Fruit fly (Drosophila melanogaster): ENCODE results near the gene CG15578.

CG15578 gene

DNA sequence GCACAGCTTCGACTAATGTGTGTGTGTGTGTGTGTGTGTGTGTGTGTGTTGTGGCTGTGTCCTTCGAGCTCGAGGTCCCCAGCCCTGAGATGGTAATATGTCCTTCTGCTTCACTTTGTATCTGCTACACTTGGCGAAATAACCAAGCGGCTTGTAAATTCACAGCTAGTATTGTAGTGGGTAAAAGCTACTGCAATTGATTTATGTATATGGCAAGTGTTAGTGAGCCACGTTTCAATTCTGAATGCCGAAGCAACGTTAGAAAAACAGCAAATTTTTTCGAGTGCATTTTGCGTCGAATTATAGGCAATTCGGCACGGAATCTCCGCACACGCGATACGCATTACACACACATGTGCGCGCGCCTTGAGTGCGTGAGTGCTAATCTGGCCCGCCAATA, 15.1 kb downstream of the CG15578 start (continued):
- peak; percentile 72 for TF ChIP-seq Hmr (GFP tag; optimal IDR thresholded peaks at IDR 0.05)
- peak; percentile 34 for TF ChIP-seq CG9817 (tag; optimal IDR thresholded peaks at IDR 0.05)
- TF ChIP-seq CG6854 (GFP tag; optimal IDR thresholded peaks at IDR 0.05) = peak; percentile 35
- TF ChIP-seq CG15269 (tag; optimal IDR thresholded peaks at IDR 0.05) = peak; percentile 53
- peak; percentile 12 for TF ChIP-seq CG5245 (GFP tag; optimal IDR thresholded peaks at IDR 0.05)
- TF ChIP-seq zen (tag; optimal IDR thresholded peaks at IDR 0.05) = peak; percentile 44
- TF ChIP-seq CG10979 (tag; optimal IDR thresholded peaks at IDR 0.05) = peak; percentile 46
- TF ChIP-seq Sox100B (GFP tag; optimal IDR thresholded peaks at IDR 0.05) = peak; percentile 18
- no peak for TF ChIP-seq CG6791 (GFP tag; IDR thresholded peaks at IDR 0.05; ENCODE audit: partially characterized antibody)
- TF ChIP-seq HHEX (GFP tag; optimal IDR thresholded peaks at IDR 0.05) = peak; percentile 45
- TF ChIP-seq sug (tag; optimal IDR thresholded peaks at IDR 0.05) = no peak
- TF ChIP-seq CG7357 (GFP tag; IDR thresholded peaks at IDR 0.05) = no peak
- peak; percentile 30 for TF ChIP-seq CG18619 (GFP tag; optimal IDR thresholded peaks at IDR 0.05)
- no peak for TF ChIP-seq sens-2 (GFP tag; IDR thresholded peaks at IDR 0.05)
- TF ChIP-seq CG1233 (GFP tag; optimal IDR thresholded peaks at IDR 0.05) = peak; percentile 22
- no peak for TF ChIP-seq sqz (GFP tag; optimal IDR thresholded peaks at IDR 0.05)
- TF ChIP-seq Oaz (GFP tag; IDR thresholded peaks at IDR 0.05) = 0 out of 2 replicates have a peak, but pooled peaks have one; percentile 27
- no peak for TF ChIP-seq CG1647 (GFP tag; optimal IDR thresholded peaks at IDR 0.05)
- peak; percentile 25 for TF ChIP-seq tin (GFP tag; optimal IDR thresholded peaks at IDR 0.05)
- no peak for TF ChIP-seq rib (GFP tag; IDR thresholded peaks at IDR 0.05)
- peak; percentile 53 for TF ChIP-seq NfI (GFP tag; optimal IDR thresholded peaks at IDR 0.05)
- peak; percentile 24 for TF ChIP-seq Chrac-16 (GFP tag; optimal IDR thresholded peaks at IDR 0.05)
- peak; percentile 41 for TF ChIP-seq Sox102F (GFP tag; optimal IDR thresholded peaks at IDR 0.05)
- peak; percentile 43 for TF ChIP-seq CG12071 (GFP tag; optimal IDR thresholded peaks at IDR 0.05)
- no peak for TF ChIP-seq grn (GFP tag; optimal IDR thresholded peaks at IDR 0.05)
- peak; percentile 55 for TF ChIP-seq CoRest (tag; optimal IDR thresholded peaks at IDR 0.05)
- peak; percentile 46 for TF ChIP-seq CG3847 (GFP tag; IDR thresholded peaks at IDR 0.05)
- no peak for TF ChIP-seq CG13894 (tag; optimal IDR thresholded peaks at IDR 0.05)
- TF ChIP-seq luna (GFP tag; optimal IDR thresholded peaks at IDR 0.05) = no peak
- no peak for TF ChIP-seq CkIIα-i1 (GFP tag; IDR thresholded peaks at IDR 0.05)
- TF ChIP-seq az2 (GFP tag; optimal IDR thresholded peaks at IDR 0.05) = peak; percentile 28
- TF ChIP-seq cwo (GFP tag; optimal IDR thresholded peaks at IDR 0.05) = peak; percentile 57
- TF ChIP-seq ci (GFP tag; IDR thresholded peaks at IDR 0.05) = peak; percentile 71; the same call in 2 of the 3 replicates
- TF ChIP-seq Rx (GFP tag; IDR thresholded peaks at IDR 0.05) = peak; percentile 29; the same call in 1 of the 2 replicates
- peak; percentile 40; the same call in 1 of the 3 replicates for TF ChIP-seq CG17361 (GFP tag; IDR thresholded peaks at IDR 0.05)
- TF ChIP-seq CG16779 (GFP tag; IDR thresholded peaks at IDR 0.05) = no peak
- 0 out of 2 replicates have a peak, but pooled peaks have one; percentile 18 for TF ChIP-seq al (GFP tag; IDR thresholded peaks at IDR 0.05)
- peak; percentile 19 for TF ChIP-seq CG13775 (GFP tag; optimal IDR thresholded peaks at IDR 0.05)
- no peak for TF ChIP-seq CG2199 (GFP tag; IDR thresholded peaks at IDR 0.05)
- TF ChIP-seq cg (GFP tag; optimal IDR thresholded peaks at IDR 0.05) = no peak
- TF ChIP-seq CG6689 (GFP tag; IDR thresholded peaks at IDR 0.05) = peak; percentile 62; the same call in 1 of the 2 replicates
- 0 out of 3 replicates have a peak, but pooled peaks have one; percentile 27 for TF ChIP-seq CG6175 (GFP tag; IDR thresholded peaks at IDR 0.05)
- no peak for TF ChIP-seq Lhr (GFP tag; optimal IDR thresholded peaks at IDR 0.05)
- TF ChIP-seq mam (GFP tag; optimal IDR thresholded peaks at IDR 0.05) = peak; percentile 50
- 0 out of 2 replicates have a peak, but pooled peaks have one; percentile 12 for TF ChIP-seq Awh (GFP tag; IDR thresholded peaks at IDR 0.05)
- peak; percentile 21 for TF ChIP-seq CG5180 (GFP tag; optimal IDR thresholded peaks at IDR 0.05)
- no peak for TF ChIP-seq Dp (GFP tag; optimal IDR thresholded peaks at IDR 0.05)
- TF ChIP-seq slbo (GFP tag; IDR thresholded peaks at IDR 0.05) = peak; percentile 69

Data from whole organism, embryonic.